Worm (Caenorhabditis elegans): ENCODE results near the gene rcq-5.

Gene rcq-5

ce11 chrIII:4087565-4087964 is 29.8 kb upstream of the rcq-5 start:
- TF ChIP-seq unc-62 (GFP tag; optimal IDR thresholded peaks at IDR 0.05), result no peak

- no peak for TF ChIP-seq unc-62 (GFP tag; optimal IDR thresholded peaks at IDR 0.05)
These were observed 29.3 kb upstream of the rcq-5 start for ce11 chrIII:4087064-4087463.

ce11 chrIII:4086536-4086935 is 28.8 kb upstream of the rcq-5 start, which contains the start of gene kin-19:
Gene kin-19 (minus strand): TSS chrIII:4086636.
- TF ChIP-seq unc-62 (GFP tag; optimal IDR thresholded peaks at IDR 0.05), result no peak

ce11 chrIII:4085657-4086056 is 27.9 kb upstream of the rcq-5 start:
- no peak for TF ChIP-seq unc-62 (GFP tag; optimal IDR thresholded peaks at IDR 0.05)

ce11 chrIII:4083429-4083828 is 25.7 kb upstream of the rcq-5 start:
- TF ChIP-seq unc-62 (GFP tag; optimal IDR thresholded peaks at IDR 0.05), result no peak

- TF ChIP-seq unc-62 (GFP tag; optimal IDR thresholded peaks at IDR 0.05), result no peak
These were observed 12.5 kb upstream of the rcq-5 start for ce11 chrIII:4070239-4070638.

- TF ChIP-seq unc-62 (GFP tag; optimal IDR thresholded peaks at IDR 0.05), result no peak
These were observed 10.3 kb upstream of the rcq-5 start for ce11 chrIII:4068120-4068519.

ce11 chrIII:4066333-4066732 is 8.6 kb upstream of the rcq-5 start, which contains the start of gene unc-79:
Gene unc-79 (plus strand): TSS chrIII:4066633.
- no peak for TF ChIP-seq unc-62 (GFP tag; optimal IDR thresholded peaks at IDR 0.05)

- no peak for TF ChIP-seq unc-62 (GFP tag; optimal IDR thresholded peaks at IDR 0.05)
These were observed 5.9 kb upstream of the rcq-5 start for ce11 chrIII:4063724-4064123.

- no peak for TF ChIP-seq unc-62 (GFP tag; optimal IDR thresholded peaks at IDR 0.05)
These were observed 2.2 kb upstream of the rcq-5 start, which contains the start of gene his-70 for ce11 chrIII:4060019-4060418. Gene his-70 (minus strand): TSS chrIII:4060119.

ce11 chrIII:4058643-4059042 is 867 bp upstream of the rcq-5 start, which contains the start of gene his-69:
Gene his-69 (minus strand): TSS chrIII:4058743.
- no peak for TF ChIP-seq unc-62 (GFP tag; optimal IDR thresholded peaks at IDR 0.05)

- no peak for TF ChIP-seq unc-62 (GFP tag; optimal IDR thresholded peaks at IDR 0.05)
These were observed 8.6 kb downstream of the rcq-5 start for ce11 chrIII:4049150-4049549.

- no peak for TF ChIP-seq unc-62 (GFP tag; optimal IDR thresholded peaks at IDR 0.05)
These were observed 18.0 kb downstream of the rcq-5 start for ce11 chrIII:4039775-4040174.

- TF ChIP-seq unc-62 (GFP tag; optimal IDR thresholded peaks at IDR 0.05), result no peak
These were observed 20.4 kb downstream of the rcq-5 start for ce11 chrIII:4037332-4037731.

- TF ChIP-seq unc-62 (GFP tag; optimal IDR thresholded peaks at IDR 0.05), result no peak
These were observed 21.0 kb downstream of the rcq-5 start, which contains the start of gene hum-5 for ce11 chrIII:4036740-4037139. Gene hum-5 (minus strand): TSS chrIII:4036840.

ce11 chrIII:4034984-4035383 is 22.8 kb downstream of the rcq-5 start:
- TF ChIP-seq unc-62 (GFP tag; optimal IDR thresholded peaks at IDR 0.05), result no peak

ce11 chrIII:4030839-4031238 is 26.9 kb downstream of the rcq-5 start:
- no peak for TF ChIP-seq unc-62 (GFP tag; optimal IDR thresholded peaks at IDR 0.05)

- no peak for TF ChIP-seq unc-62 (GFP tag; optimal IDR thresholded peaks at IDR 0.05)
These were observed 29.7 kb downstream of the rcq-5 start, which contains the start of gene T02C12.5 for ce11 chrIII:4028061-4028460. Gene T02C12.5 (minus strand): TSS chrIII:4028161.
